Fruit fly (Drosophila melanogaster): Measurements from ENCODE around the gene bru2.

- TF ChIP-seq achi (GFP tag; optimal IDR thresholded peaks at IDR 0.05) (no peak), cyc (GFP tag; optimal IDR thresholded peaks at IDR 0.05) (no peak), CG3919 (GFP tag; optimal IDR thresholded peaks at IDR 0.05) (no peak), Blimp-1 (GFP tag; optimal IDR thresholded peaks at IDR 0.05) (no peak), topi (GFP tag; optimal IDR thresholded peaks at IDR 0.05) (no peak), CG16779 (tag; optimal IDR thresholded peaks at IDR 0.05) (no peak), CG10631 (GFP tag; optimal IDR thresholded peaks at IDR 0.05) (no peak), lz (GFP tag; optimal IDR thresholded peaks at IDR 0.05) (no peak), CG15336 (GFP tag; IDR thresholded peaks at IDR 0.05) (no peak), CG9139 (GFP tag; optimal IDR thresholded peaks at IDR 0.05) (no peak)
Measured at dm6 chr2L:12371740-12372139, 27.7 kb downstream of the bru2 start.
